Worm (Caenorhabditis elegans) whole organism, young adult: ENCODE measurements around the gene gei-3.
A peak's percentile ranks its signal among the peaks of the same experiment; 100 is the strongest.

ENCODE experiments used
- B0336.3 ChIP-seq: fragments of 200-800 bp; sonication (Bioruptor generic); IDR thresholded peaks from 2 replicates; pipeline ENCODE4 v1.3.6; 2022; ENCODE audit warnings: missing genetic modification characterization, missing compliant biosample characterization
- D2030.7 ChIP-seq: fragments of 200-800 bp; sonication (Bioruptor generic); IDR thresholded peaks from 2 replicates; pipeline ENCODE4 v1.3.6; 2022; ENCODE audit warnings: missing genetic modification reagents, missing genetic modification characterization, missing compliant biosample characterization
- F23B12.7 ChIP-seq: sonication (generic microtip); optimal IDR thresholded peaks from 2 replicates; lab custom pipeline; 2017; ENCODE audit warnings: missing genetic modification characterization, mild to moderate bottlenecking, missing compliant biosample characterization, antibody characterized with exemption, moderate library complexity; ENCODE audit not compliant: insufficient read depth
- F49E8.2 ChIP-seq: sonication (generic microtip); optimal IDR thresholded peaks from 3 replicates; lab custom pipeline; 2017; ENCODE audit warnings: missing genetic modification characterization, mild to moderate bottlenecking, missing compliant biosample characterization, antibody characterized with exemption, moderate library complexity; ENCODE audit not compliant: insufficient read depth
- F52B5.7 ChIP-seq: sonication (generic microtip); optimal IDR thresholded peaks from 2 replicates; lab custom pipeline; 2016; ENCODE audit warnings: mild to moderate bottlenecking, missing genetic modification characterization, missing compliant biosample characterization
- K12H6.12 ChIP-seq: fragments of 200-800 bp; sonication (Bioruptor generic); optimal IDR thresholded peaks from 2 replicates; lab custom pipeline; 2018; ENCODE audit warnings: mild to moderate bottlenecking, missing genetic modification characterization, missing compliant biosample characterization
- T07F8.4 ChIP-seq: sonication (generic microtip); optimal IDR thresholded peaks from 2 replicates; lab custom pipeline; 2016; ENCODE audit warnings: mild to moderate bottlenecking, missing genetic modification characterization, moderate library complexity, missing compliant biosample characterization
- T26A5.8 ChIP-seq: sonication (generic microtip); optimal IDR thresholded peaks from 2 replicates; lab custom pipeline; 2016; ENCODE audit warnings: missing genetic modification characterization, missing compliant biosample characterization
- Y56A3A.18 ChIP-seq: fragments of 200-800 bp; sonication (Bioruptor generic); IDR thresholded peaks from 2 replicates; pipeline ENCODE4 v1.3.6; 2022; ENCODE audit warnings: missing genetic modification reagents, missing genetic modification characterization, missing compliant biosample characterization
- ZK185.1 ChIP-seq: sonication (generic microtip); optimal IDR thresholded peaks from 2 replicates; lab custom pipeline; 2016; ENCODE audit warnings: mild to moderate bottlenecking, missing genetic modification characterization, missing compliant biosample characterization; ENCODE audit not compliant: poor library complexity, severe bottlenecking
- ama-1 ChIP-seq, 3 experiments: fragments of 150-350 bp in 1 of 3; sonication (generic microtip) in 2 of 3; optimal IDR thresholded peaks; 2 replicates each; lab custom pipeline; 2014 to 2018; ENCODE audit warnings: missing biosample characterization in 2 of 3, missing genetic modification characterization in 2 of 3, missing genetic modification reagents in 2 of 3
- aptf-3 ChIP-seq: fragments of 200-800 bp; sonication (Bioruptor generic); IDR thresholded peaks from 2 replicates; pipeline ENCODE4 v1.3.6; 2022; ENCODE audit warnings: missing genetic modification characterization, missing compliant biosample characterization
- atf-7 ChIP-seq: sonication (generic microtip); optimal IDR thresholded peaks from 2 replicates; lab custom pipeline; 2017; ENCODE audit warnings: mild to moderate bottlenecking, missing genetic modification characterization, missing compliant biosample characterization
- athp-1 ChIP-seq: sonication (generic microtip); optimal IDR thresholded peaks from 2 replicates; lab custom pipeline; 2017; ENCODE audit warnings: mild to moderate bottlenecking, missing genetic modification characterization, missing compliant biosample characterization
- attf-3 ChIP-seq: fragments of 200-800 bp; sonication (Bioruptor generic); conservative IDR thresholded peaks from 2 replicates; pipeline ENCODE4 v1.3.6; 2022; ENCODE audit warnings: missing genetic modification reagents, missing genetic modification characterization, missing compliant biosample characterization
- ceh-100 ChIP-seq: fragments of 200-800 bp; sonication (Bioruptor generic); IDR thresholded peaks from 2 replicates; pipeline ENCODE4 v1.3.6; 2022; ENCODE audit warnings: missing genetic modification reagents, missing genetic modification characterization, missing compliant biosample characterization
- ceh-27 ChIP-seq: fragments of 200-800 bp; sonication (Bioruptor generic); optimal IDR thresholded peaks from 2 replicates; lab custom pipeline; 2018; ENCODE audit warnings: mild to moderate bottlenecking, missing genetic modification characterization, moderate library complexity, missing compliant biosample characterization
- ceh-40 ChIP-seq: fragments of 200-800 bp; sonication (Bioruptor generic); IDR thresholded peaks from 2 replicates; pipeline ENCODE4 v1.3.6; 2022; ENCODE audit warnings: missing genetic modification characterization, missing compliant biosample characterization
- chd-7 ChIP-seq: sonication (generic microtip); optimal IDR thresholded peaks from 2 replicates; lab custom pipeline; 2016; ENCODE audit warnings: mild to moderate bottlenecking, missing genetic modification characterization, moderate library complexity, missing compliant biosample characterization
- die-1 ChIP-seq: sonication (generic microtip); optimal IDR thresholded peaks from 2 replicates; lab custom pipeline; 2016; ENCODE audit warnings: missing genotype, mild to moderate bottlenecking, missing genetic modification characterization, missing compliant biosample characterization
- dox-1 ChIP-seq: fragments of 200-800 bp; sonication (Bioruptor generic); IDR thresholded peaks from 2 replicates; pipeline ENCODE4 v1.3.6; 2022; ENCODE audit warnings: missing genetic modification reagents, missing genetic modification characterization, missing compliant biosample characterization
- egl-18 ChIP-seq: fragments of 200-800 bp; sonication (Bioruptor generic); IDR thresholded peaks from 2 replicates; pipeline ENCODE4 v1.3.6; 2022; ENCODE audit warnings: missing genetic modification reagents, missing genetic modification characterization, missing compliant biosample characterization
- egl-44 ChIP-seq: fragments of 200-800 bp; sonication (Bioruptor generic); IDR thresholded peaks from 2 replicates; pipeline ENCODE4 v1.3.6; 2022; ENCODE audit warnings: missing genetic modification reagents, missing genetic modification characterization, missing compliant biosample characterization
- ekl-4 ChIP-seq: fragments of 200-800 bp; sonication (Bioruptor generic); IDR thresholded peaks from 2 replicates; pipeline ENCODE4 v1.3.6; 2022; ENCODE audit warnings: missing genetic modification reagents, missing genetic modification characterization, missing compliant biosample characterization
- hlh-12 ChIP-seq: sonication (generic microtip); optimal IDR thresholded peaks from 2 replicates; lab custom pipeline; 2016; ENCODE audit warnings: missing genetic modification characterization, missing compliant biosample characterization
- hlh-26 ChIP-seq: fragments of 200-800 bp; sonication (Bioruptor generic); conservative IDR thresholded peaks from 2 replicates; pipeline ENCODE4 v1.3.6; 2022; ENCODE audit warnings: missing genetic modification reagents, missing genetic modification characterization, missing compliant biosample characterization
- hmg-1.2 ChIP-seq: fragments of 200-800 bp; sonication (Bioruptor generic); IDR thresholded peaks from 2 replicates; pipeline ENCODE4 v1.3.6; 2022; ENCODE audit warnings: missing genetic modification reagents, missing genetic modification characterization, missing compliant biosample characterization
- let-607 ChIP-seq, 2 experiments: fragments of 200-800 bp in 1 of 2; sonication (Bioruptor generic) in 1 of 2; sonication (generic microtip) in 1 of 2; optimal IDR thresholded peaks; 2 replicates each; lab custom pipeline; 2016 to 2018; ENCODE audit warnings: mild to moderate bottlenecking in 2 of 2, missing compliant biosample characterization in 2 of 2, missing genetic modification characterization in 2 of 2, moderate library complexity in 2 of 2, missing genotype in 1 of 2
- lin-26 ChIP-seq: fragments of 200-800 bp; sonication (Bioruptor generic); IDR thresholded peaks from 2 replicates; pipeline ENCODE4 v1.3.6; 2022; ENCODE audit warnings: missing genetic modification reagents, missing genetic modification characterization, missing compliant biosample characterization
- lin-35 ChIP-seq, 3 experiments: fragments of 150-350 bp in 2 of 3; sonication (generic microtip) in 1 of 3; optimal IDR thresholded peaks; 2 replicates each; lab custom pipeline; 2014 to 2018; ENCODE audit warnings: missing biosample characterization in 3 of 3, missing genetic modification characterization in 3 of 3, missing genetic modification reagents in 3 of 3
- lin-40 ChIP-seq: sonication (generic microtip); optimal IDR thresholded peaks from 2 replicates; lab custom pipeline; 2016; ENCODE audit warnings: missing genetic modification characterization, mild to moderate bottlenecking, missing compliant biosample characterization, missing genotype, missing genetic modification reagents
- lsy-27 ChIP-seq: sonication (generic microtip); optimal IDR thresholded peaks from 2 replicates; lab custom pipeline; 2017; ENCODE audit warnings: missing genetic modification characterization, mild to moderate bottlenecking, missing compliant biosample characterization, antibody characterized with exemption, missing genotype, borderline replicate concordance; ENCODE audit not compliant: insufficient read depth
- madf-10 ChIP-seq: sonication (generic microtip); optimal IDR thresholded peaks from 2 replicates; lab custom pipeline; 2016; ENCODE audit warnings: mild to moderate bottlenecking, missing genetic modification characterization, missing compliant biosample characterization
- mcd-1 ChIP-seq: fragments of 200-800 bp; sonication (Bioruptor generic); IDR thresholded peaks from 2 replicates; pipeline ENCODE4 v1.3.6; 2022; ENCODE audit warnings: missing genetic modification reagents, missing genetic modification characterization, missing compliant biosample characterization
- nfyb-1 ChIP-seq: fragments of 200-800 bp; sonication (Bioruptor generic); IDR thresholded peaks from 2 replicates; pipeline ENCODE4 v1.3.6; 2022; ENCODE audit warnings: missing genetic modification reagents, missing genetic modification characterization, missing compliant biosample characterization
- nhr-27 ChIP-seq: fragments of 200-800 bp; sonication (Bioruptor generic); optimal IDR thresholded peaks from 2 replicates; lab custom pipeline; 2018; ENCODE audit warnings: mild to moderate bottlenecking, missing genetic modification characterization, moderate library complexity, missing compliant biosample characterization
- nhr-90 ChIP-seq: sonication (generic microtip); optimal IDR thresholded peaks from 2 replicates; lab custom pipeline; 2016; ENCODE audit warnings: missing genotype, mild to moderate bottlenecking, missing genetic modification characterization, missing compliant biosample characterization
- pbrm-1 ChIP-seq: fragments of 200-800 bp; sonication (Bioruptor generic); IDR thresholded peaks from 2 replicates; pipeline ENCODE4 v1.3.6; 2022; ENCODE audit warnings: missing genetic modification reagents, missing genetic modification characterization, missing compliant biosample characterization
- pha-4 ChIP-seq: fragments of 150-350 bp; sonication (generic microtip); optimal IDR thresholded peaks from 2 replicates; lab custom pipeline; 2014; ENCODE audit warnings: missing biosample characterization, missing genetic modification reagents, missing genetic modification characterization
- rcor-1 ChIP-seq: fragments of 200-800 bp; sonication (Bioruptor generic); IDR thresholded peaks from 2 replicates; pipeline ENCODE4 v1.3.6; 2022; ENCODE audit warnings: missing genetic modification reagents, missing genetic modification characterization, missing compliant biosample characterization
- repo-1 ChIP-seq: sonication (generic microtip); optimal IDR thresholded peaks from 2 replicates; lab custom pipeline; 2017; ENCODE audit warnings: mild to moderate bottlenecking, missing genetic modification characterization, missing compliant biosample characterization
- snpc-4 ChIP-seq, 5 experiments: fragments of 150-350 bp in 1 of 5; sonication (generic microtip) in 4 of 5; optimal IDR thresholded peaks; 2 replicates each; lab custom pipeline; 2014 to 2018; ENCODE audit warnings: missing genetic modification characterization in 5 of 5, missing biosample characterization in 3 of 5, antibody characterized with exemption in 2 of 5, mild to moderate bottlenecking in 2 of 5, missing compliant biosample characterization in 2 of 5, missing genotype in 2 of 5, moderate library complexity in 2 of 5, missing genetic modification reagents in 1 of 5
- somi-1 ChIP-seq: fragments of 200-800 bp; sonication (Bioruptor generic); optimal IDR thresholded peaks from 2 replicates; lab custom pipeline; 2018; ENCODE audit warnings: mild to moderate bottlenecking, missing genetic modification characterization, missing compliant biosample characterization
- tbp1 ChIP-seq: fragments of 200-800 bp; sonication (Bioruptor generic); optimal IDR thresholded peaks from 2 replicates; lab custom pipeline; 2018; ENCODE audit warnings: mild to moderate bottlenecking, missing genetic modification characterization, missing compliant biosample characterization
- zim-3 ChIP-seq: sonication (generic microtip); optimal IDR thresholded peaks from 2 replicates; lab custom pipeline; 2017; ENCODE audit warnings: mild to moderate bottlenecking, missing genetic modification characterization, moderate library complexity, missing compliant biosample characterization
- ztf-18 ChIP-seq: sonication (generic microtip); optimal IDR thresholded peaks from 2 replicates; lab custom pipeline; 2016; ENCODE audit warnings: missing genotype, mild to moderate bottlenecking, missing genetic modification characterization, missing compliant biosample characterization
- ztf-3 ChIP-seq: fragments of 200-800 bp; sonication (Bioruptor generic); optimal IDR thresholded peaks from 2 replicates; lab custom pipeline; 2018; ENCODE audit warnings: mild to moderate bottlenecking, missing genetic modification characterization, missing compliant biosample characterization

Gene gei-3

DNA sequence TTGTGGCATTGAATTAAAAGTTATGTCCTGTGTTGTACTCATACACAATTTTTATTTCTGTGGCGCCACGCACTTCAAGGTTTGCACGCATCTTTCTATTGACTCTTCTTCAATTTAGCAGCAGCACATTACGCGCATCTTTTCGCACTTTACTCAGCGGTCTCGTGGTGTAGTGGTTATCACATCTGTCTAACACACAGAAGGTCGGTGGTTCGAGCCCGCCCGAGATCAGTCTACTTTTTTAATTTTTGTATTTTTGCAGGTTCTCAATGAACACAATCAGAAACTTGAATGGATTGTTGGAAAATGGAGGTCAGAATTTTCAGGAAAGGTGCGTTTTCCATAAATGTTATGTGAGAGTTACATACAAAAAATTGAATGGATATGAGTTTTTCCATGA, 30.1 kb upstream of the gei-3 start:
- TF ChIP-seq T07F8.4 (tag; lab: Kevin White, UChicago) (no peak), atf-7 (tag; lab: Kevin White, UChicago) (peak; percentile 40), D2030.7 (peak; percentile 70), lin-40 (tag; lab: Kevin White, UChicago) (peak; percentile 40), nfyb-1 (GFP tag; lab: Robert Waterston, UW) (peak; percentile 44; the same call in 1 of the 2 replicates), ama-1 (optimal IDR thresholded peaks at IDR 0.05; lab: Kevin White, UChicago) (no peak), ama-1 (GFP tag; optimal IDR thresholded peaks at IDR 0.05; lab: Kevin White, UChicago) (peak in 1 of 2 experiments; percentile 29), ceh-27 (GFP tag; lab: Kevin White, UChicago) (peak; percentile 60), pha-4 (tag; lab: Kevin White, UChicago) (no peak), zim-3 (tag; lab: Kevin White, UChicago) (peak; percentile 68), nhr-27 (no peak), tbp1 (GFP tag; lab: Kevin White, UChicago) (peak; percentile 97), hlh-26 (no peak), let-607 (tag; optimal IDR thresholded peaks at IDR 0.05; lab: Kevin White, UChicago) (peak; percentile 26 to 30), madf-10 (peak; percentile 37), athp-1 (tag; lab: Kevin White, UChicago) (peak; percentile 68), K12H6.12 (tag; lab: Kevin White, UChicago) (peak; percentile 13), lin-35 (GFP tag; optimal IDR thresholded peaks at IDR 0.05; lab: Kevin White, UChicago) (peak in 1 of 3 experiments; percentile 48), ceh-100 (GFP tag; lab: Robert Waterston, UW) (peak; percentile 59), F49E8.2 (no peak), ZK185.1 (tag; lab: Kevin White, UChicago) (peak; percentile 28), attf-3 (GFP tag; lab: Robert Waterston, UW) (no peak), die-1 (peak; percentile 70), lsy-27 (tag; lab: Kevin White, UChicago) (peak; percentile 33), somi-1 (GFP tag; lab: Kevin White, UChicago) (peak; percentile 51), egl-44 (GFP tag; lab: Robert Waterston, UW) (no peak), chd-7 (tag; lab: Kevin White, UChicago) (peak; percentile 62), snpc-4 (GFP tag; optimal IDR thresholded peaks at IDR 0.05; lab: Kevin White, UChicago) (peak; percentile 16), snpc-4 (tag; optimal IDR thresholded peaks at IDR 0.05; lab: Kevin White, UChicago) (peak in 1 of 4 experiments; percentile 39), ztf-3 (GFP tag; lab: Kevin White, UChicago) (no peak), ceh-40 (GFP tag; lab: Robert Waterston, UW) (0 out of 2 replicates have a peak, but pooled peaks have one; percentile 37), mcd-1 (GFP tag; lab: Robert Waterston, UW) (peak; percentile 43), lin-26 (GFP tag; lab: Robert Waterston, UW) (peak; percentile 88), B0336.3 (GFP tag; lab: Robert Waterston, UW) (no peak), Y56A3A.18 (GFP tag; lab: Robert Waterston, UW) (no peak), F52B5.7 (tag; lab: Kevin White, UChicago) (peak; percentile 42), aptf-3 (GFP tag; lab: Robert Waterston, UW) (peak; percentile 80; the same call in 1 of the 2 replicates), F23B12.7 (tag; lab: Kevin White, UChicago) (no peak), pbrm-1 (peak; percentile 86), hmg-1.2 (GFP tag; lab: Robert Waterston, UW) (peak; percentile 80), T26A5.8 (peak; percentile 59), nhr-90 (tag; lab: Kevin White, UChicago) (peak; percentile 25), dox-1 (peak; percentile 76), hlh-12 (tag; lab: Kevin White, UChicago) (no peak), rcor-1 (GFP tag; lab: Robert Waterston, UW) (0 out of 2 replicates have a peak, but pooled peaks have one; percentile 9), ekl-4 (GFP tag; lab: Robert Waterston, UW) (no peak), ztf-18 (tag; lab: Kevin White, UChicago) (peak; percentile 57), egl-18 (GFP tag; lab: Robert Waterston, UW) (0 out of 2 replicates have a peak, but pooled peaks have one; percentile 57), repo-1 (tag; lab: Kevin White, UChicago) (peak; percentile 18)
